Comparison of ENCODE assay signal across 1 fruit fly cellular context in the genomic region with DNA sequence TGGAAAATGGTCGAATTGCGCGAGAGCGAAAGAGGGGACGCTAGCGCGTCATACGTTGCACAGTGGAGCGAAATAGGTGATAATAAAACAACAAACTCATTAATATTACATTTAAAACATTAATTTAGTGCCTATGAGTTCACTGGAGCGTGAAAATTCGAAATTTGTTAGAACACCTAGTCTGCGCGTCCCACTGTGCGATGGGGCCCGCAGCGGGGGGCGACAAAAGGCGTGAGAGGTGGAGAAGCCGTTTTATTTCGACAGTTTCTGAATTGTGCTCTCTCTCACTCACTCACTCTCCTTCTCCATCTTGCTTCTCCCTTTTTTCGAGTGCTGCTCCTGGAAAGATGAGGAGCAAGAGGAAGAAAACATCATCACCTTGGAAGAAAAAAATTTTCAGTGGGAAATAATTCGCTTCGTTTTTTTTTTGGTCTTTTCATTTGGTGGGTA.
TF ChIP-seq lines count a peak whose summit lies in the region.

No protein-coding gene starts in this region.

TF ChIP-seq in whole organism, embryonic, 481 proteins besides CTCF, POLR2A, EP300 and RAD21 (continued from another document and continues in another):
- peak; percentile 92 for TF ChIP-seq Oli (tag; optimal IDR thresholded peaks at IDR 0.05; lab: Kevin White, UChicago)
- TF ChIP-seq Kr (GFP tag; optimal IDR thresholded peaks at IDR 0.05; lab: Kevin White, UChicago), result peak; percentile 40
- TF ChIP-seq fd102C (GFP tag; optimal IDR thresholded peaks at IDR 0.05; lab: Kevin White, UChicago), result peak; percentile 40
- peak; percentile 90 for TF ChIP-seq vfl (GFP tag; optimal IDR thresholded peaks at IDR 0.05; lab: Kevin White, UChicago)
- TF ChIP-seq CG14014 (GFP tag; IDR thresholded peaks at IDR 0.05; lab: Robert Waterston, UW), result peak; percentile 97
- TF ChIP-seq inv (GFP tag; IDR thresholded peaks at IDR 0.05; lab: Robert Waterston, UW; ENCODE audit: partially characterized antibody), result peak; percentile 50
- peak; percentile 94 for TF ChIP-seq CG7839 (tag; optimal IDR thresholded peaks at IDR 0.05; lab: Kevin White, UChicago)
- peak; percentile 90 for TF ChIP-seq CG8089 (GFP tag; optimal IDR thresholded peaks at IDR 0.05; lab: Kevin White, UChicago)
- peak; percentile 72 for TF ChIP-seq CkIIα-i1 (GFP tag; IDR thresholded peaks at IDR 0.05; lab: Robert Waterston, UW)
- peak; percentile 96 for TF ChIP-seq CG11695 (GFP tag; IDR thresholded peaks at IDR 0.05; lab: Robert Waterston, UW)
- TF ChIP-seq ttk (GFP tag; IDR thresholded peaks at IDR 0.05; lab: Robert Waterston, UW), result peak; percentile 96
- peak; percentile 89 for TF ChIP-seq Usf (GFP tag; optimal IDR thresholded peaks at IDR 0.05; lab: Kevin White, UChicago)
- TF ChIP-seq CG2129 (GFP tag; IDR thresholded peaks at IDR 0.05; lab: Robert Waterston, UW; ENCODE audit: partially characterized antibody), result no peak
- TF ChIP-seq ranshi (GFP tag; IDR thresholded peaks at IDR 0.05; lab: Robert Waterston, UW), result peak; percentile 97
- TF ChIP-seq sisA (GFP tag; IDR thresholded peaks at IDR 0.05; lab: Robert Waterston, UW), result peak; percentile 98
- TF ChIP-seq bsh (GFP tag; optimal IDR thresholded peaks at IDR 0.05; lab: Kevin White, UChicago), result peak; percentile 88 to 91
- TF ChIP-seq Camta (GFP tag; optimal IDR thresholded peaks at IDR 0.05; lab: Kevin White, UChicago), result peak; percentile 94
- peak; percentile 91 for TF ChIP-seq CrebB (tag; optimal IDR thresholded peaks at IDR 0.05; lab: Kevin White, UChicago)
- TF ChIP-seq slou (GFP tag; optimal IDR thresholded peaks at IDR 0.05; lab: Kevin White, UChicago), result peak; percentile 84
- TF ChIP-seq cad (GFP tag; optimal IDR thresholded peaks at IDR 0.05; lab: Kevin White, UChicago), result no peak
- peak; percentile 96 for TF ChIP-seq CG11247 (GFP tag; IDR thresholded peaks at IDR 0.05; lab: Robert Waterston, UW)
- peak; percentile 57 for TF ChIP-seq CG13287 (GFP tag; IDR thresholded peaks at IDR 0.05; lab: Robert Waterston, UW; ENCODE audit: partially characterized antibody)
- TF ChIP-seq Nf-YB (GFP tag; optimal IDR thresholded peaks at IDR 0.05; lab: Kevin White, UChicago), result peak; percentile 76
- peak; percentile 86 for TF ChIP-seq CG11398 (GFP tag; optimal IDR thresholded peaks at IDR 0.05; lab: Kevin White, UChicago)
- peak; percentile 79 for TF ChIP-seq CG2202 (tag; optimal IDR thresholded peaks at IDR 0.05; lab: Kevin White, UChicago)
- peak; percentile 76 for TF ChIP-seq Fer2 (tag; optimal IDR thresholded peaks at IDR 0.05; lab: Kevin White, UChicago)
- TF ChIP-seq Poxn (GFP tag; IDR thresholded peaks at IDR 0.05; lab: Robert Waterston, UW), result peak; percentile 81
- peak; percentile 82 for TF ChIP-seq eyg (GFP tag; optimal IDR thresholded peaks at IDR 0.05; lab: Kevin White, UChicago)
- TF ChIP-seq crc (GFP tag; optimal IDR thresholded peaks at IDR 0.05; lab: Kevin White, UChicago), result peak; percentile 91
- peak; percentile 88 for TF ChIP-seq ac (GFP tag; optimal IDR thresholded peaks at IDR 0.05; lab: Kevin White, UChicago)
- TF ChIP-seq CG9727 (GFP tag; optimal IDR thresholded peaks at IDR 0.05; lab: Kevin White, UChicago), result peak; percentile 95
- no peak for TF ChIP-seq Lpt (GFP tag; optimal IDR thresholded peaks at IDR 0.05; lab: Kevin White, UChicago)
- TF ChIP-seq Dll (GFP tag; IDR thresholded peaks at IDR 0.05; lab: Robert Waterston, UW; ENCODE audit: partially characterized antibody), result peak; percentile 21; the same call in 2 of the 4 replicates
- peak; percentile 88 for TF ChIP-seq CG13894 (tag; optimal IDR thresholded peaks at IDR 0.05; lab: Kevin White, UChicago)
- no peak for TF ChIP-seq CG8478 (optimal IDR thresholded peaks at IDR 0.05; lab: Kevin White, UChicago)
- peak; percentile 47; the same call in 1 of the 2 replicates for TF ChIP-seq bbx (GFP tag; IDR thresholded peaks at IDR 0.05; lab: Robert Waterston, UW; ENCODE audit: partially characterized antibody)
- TF ChIP-seq Xrp1 (GFP tag; IDR thresholded peaks at IDR 0.05; lab: Robert Waterston, UW), result peak; percentile 98
- TF ChIP-seq CG10431 (GFP tag; optimal IDR thresholded peaks at IDR 0.05; lab: Kevin White, UChicago), result peak; percentile 75
- TF ChIP-seq H15 (GFP tag; IDR thresholded peaks at IDR 0.05; lab: Robert Waterston, UW), result peak; percentile 96
- TF ChIP-seq Hand (GFP tag; optimal IDR thresholded peaks at IDR 0.05; lab: Kevin White, UChicago), result peak; percentile 94
- peak; percentile 91 for TF ChIP-seq nau (GFP tag; optimal IDR thresholded peaks at IDR 0.05; lab: Kevin White, UChicago)
- peak; percentile 93 for TF ChIP-seq CG16863 (GFP tag; optimal IDR thresholded peaks at IDR 0.05; lab: Kevin White, UChicago)
- TF ChIP-seq CG30020 (tag; optimal IDR thresholded peaks at IDR 0.05; lab: Kevin White, UChicago), result peak; percentile 57
- peak; percentile 92 for TF ChIP-seq MBD-R2 (GFP tag; IDR thresholded peaks at IDR 0.05; lab: Robert Waterston, UW)
- peak in 1 of 2 experiments; percentile 15 for TF ChIP-seq Trl (optimal IDR thresholded peaks at IDR 0.05; lab: Kevin White, UChicago)
- peak; percentile 96 for TF ChIP-seq Trl (GFP tag; optimal IDR thresholded peaks at IDR 0.05; lab: Kevin White, UChicago)
- TF ChIP-seq sc (optimal IDR thresholded peaks at IDR 0.05; lab: Kevin White, UChicago), result no peak
- TF ChIP-seq sc (GFP tag; optimal IDR thresholded peaks at IDR 0.05; lab: Kevin White, UChicago), result peak; percentile 80
- TF ChIP-seq Dek (tag; optimal IDR thresholded peaks at IDR 0.05; lab: Kevin White, UChicago), result peak; percentile 85
- TF ChIP-seq kni (GFP tag; optimal IDR thresholded peaks at IDR 0.05; lab: Kevin White, UChicago), result peak; percentile 95
- no peak for TF ChIP-seq usp (GFP tag; optimal IDR thresholded peaks at IDR 0.05; lab: Kevin White, UChicago)
- peak; percentile 86 for TF ChIP-seq CG18764 (GFP tag; optimal IDR thresholded peaks at IDR 0.05; lab: Kevin White, UChicago)
- peak; percentile 80 for TF ChIP-seq sima (GFP tag; optimal IDR thresholded peaks at IDR 0.05; lab: Kevin White, UChicago)
- peak; percentile 88 for TF ChIP-seq Doc2 (GFP tag; IDR thresholded peaks at IDR 0.05; lab: Robert Waterston, UW)
- TF ChIP-seq ap (GFP tag; IDR thresholded peaks at IDR 0.05; lab: Robert Waterston, UW), result peak; percentile 96
- TF ChIP-seq HHEX (GFP tag; optimal IDR thresholded peaks at IDR 0.05; lab: Kevin White, UChicago), result peak; percentile 95
- peak; percentile 92 for TF ChIP-seq dmrt99B (tag; optimal IDR thresholded peaks at IDR 0.05; lab: Kevin White, UChicago)
- peak; percentile 91 for TF ChIP-seq CG17361 (GFP tag; IDR thresholded peaks at IDR 0.05; lab: Robert Waterston, UW)
- 0 out of 3 replicates have a peak, but pooled peaks have one; percentile 55 for TF ChIP-seq mld (GFP tag; IDR thresholded peaks at IDR 0.05; lab: Robert Waterston, UW; ENCODE audit: partially characterized antibody)
- TF ChIP-seq rib (GFP tag; IDR thresholded peaks at IDR 0.05; lab: Robert Waterston, UW), result peak; percentile 96
- peak; percentile 56; the same call in 1 of the 2 replicates for TF ChIP-seq CG42726 (GFP tag; IDR thresholded peaks at IDR 0.05; lab: Robert Waterston, UW; ENCODE audit: partially characterized antibody)
- peak; percentile 59 for TF ChIP-seq trem (tag; optimal IDR thresholded peaks at IDR 0.05; lab: Kevin White, UChicago)
- TF ChIP-seq vvl (GFP tag; IDR thresholded peaks at IDR 0.05; lab: Robert Waterston, UW), result peak; percentile 99
- peak; percentile 98 for TF ChIP-seq zfh1 (GFP tag; IDR thresholded peaks at IDR 0.05; lab: Robert Waterston, UW)
- peak; percentile 46; the same call in 1 of the 2 replicates for TF ChIP-seq Bgb (GFP tag; IDR thresholded peaks at IDR 0.05; lab: Robert Waterston, UW; ENCODE audit: partially characterized antibody)
- TF ChIP-seq CG11093 (GFP tag; IDR thresholded peaks at IDR 0.05; lab: Robert Waterston, UW), result peak; percentile 95
- TF ChIP-seq Atf-2 (GFP tag; optimal IDR thresholded peaks at IDR 0.05; lab: Kevin White, UChicago), result peak; percentile 93
- TF ChIP-seq B-H1 (GFP tag; IDR thresholded peaks at IDR 0.05; lab: Robert Waterston, UW), result peak; percentile 95
- TF ChIP-seq CG1024 (GFP tag; IDR thresholded peaks at IDR 0.05; lab: Robert Waterston, UW), result peak; percentile 92
- TF ChIP-seq CG10565 (GFP tag; optimal IDR thresholded peaks at IDR 0.05; lab: Kevin White, UChicago), result peak; percentile 87
- TF ChIP-seq ash1 (GFP tag; optimal IDR thresholded peaks at IDR 0.05; lab: Kevin White, UChicago), result peak; percentile 73
- TF ChIP-seq CG13624 (GFP tag; optimal IDR thresholded peaks at IDR 0.05; lab: Kevin White, UChicago), result peak; percentile 96
- no peak for TF ChIP-seq hkb (optimal IDR thresholded peaks at IDR 0.05; lab: Kevin White, UChicago)
- TF ChIP-seq hkb (GFP tag; IDR thresholded peaks at IDR 0.05; lab: Robert Waterston, UW), result peak; percentile 98
- peak; percentile 96 for TF ChIP-seq CG10366 (GFP tag; IDR thresholded peaks at IDR 0.05; lab: Robert Waterston, UW)
- TF ChIP-seq Ada2b (GFP tag; IDR thresholded peaks at IDR 0.05; lab: Robert Waterston, UW), result peak; percentile 97
- peak; percentile 86 for TF ChIP-seq fd64A (GFP tag; optimal IDR thresholded peaks at IDR 0.05; lab: Kevin White, UChicago)
- peak; percentile 98 for TF ChIP-seq otp (GFP tag; IDR thresholded peaks at IDR 0.05; lab: Robert Waterston, UW)
- TF ChIP-seq tna (GFP tag; IDR thresholded peaks at IDR 0.05; lab: Robert Waterston, UW; ENCODE audit: partially characterized antibody), result peak; percentile 47; the same call in 1 of the 2 replicates
- TF ChIP-seq Tbp (GFP tag; optimal IDR thresholded peaks at IDR 0.05; lab: Kevin White, UChicago), result no peak
- peak; percentile 99 for TF ChIP-seq Ets65A (GFP tag; lab: Kevin White, UChicago)
- peak; percentile 99 for TF ChIP-seq Med (GFP tag; lab: Kevin White, UChicago)
- peak; percentile 95 for TF ChIP-seq Mrtf (GFP tag; IDR thresholded peaks at IDR 0.05; lab: Robert Waterston, UW)
- TF ChIP-seq lilli (GFP tag; optimal IDR thresholded peaks at IDR 0.05; lab: Kevin White, UChicago), result peak; percentile 97
- peak; percentile 91 for TF ChIP-seq bowl (GFP tag; IDR thresholded peaks at IDR 0.05; lab: Robert Waterston, UW)
- peak; percentile 49 for TF ChIP-seq CG9797 (GFP tag; optimal IDR thresholded peaks at IDR 0.05; lab: Kevin White, UChicago)
- peak; percentile 97 for TF ChIP-seq stc (GFP tag; IDR thresholded peaks at IDR 0.05; lab: Robert Waterston, UW)
- peak; percentile 87 for TF ChIP-seq Neu2 (GFP tag; optimal IDR thresholded peaks at IDR 0.05; lab: Kevin White, UChicago; ENCODE audit: borderline replicate concordance)
- TF ChIP-seq jigr1 (GFP tag; IDR thresholded peaks at IDR 0.05; lab: Robert Waterston, UW), result peak; percentile 93
- peak; percentile 94 for TF ChIP-seq pnt (GFP tag; optimal IDR thresholded peaks at IDR 0.05; lab: Kevin White, UChicago)
- peak; percentile 32 for TF ChIP-seq HLHmδ (GFP tag; optimal IDR thresholded peaks at IDR 0.05; lab: Kevin White, UChicago)
- peak; percentile 92 for TF ChIP-seq mirr (GFP tag; optimal IDR thresholded peaks at IDR 0.05; lab: Kevin White, UChicago)
- peak; percentile 90 for TF ChIP-seq CG31441 (GFP tag; IDR thresholded peaks at IDR 0.05; lab: Robert Waterston, UW)
- peak; percentile 89 for TF ChIP-seq CG1602 (GFP tag; optimal IDR thresholded peaks at IDR 0.05; lab: Kevin White, UChicago)
- peak; percentile 68 for TF ChIP-seq knrl (GFP tag; IDR thresholded peaks at IDR 0.05; lab: Robert Waterston, UW; ENCODE audit: partially characterized antibody)
- TF ChIP-seq dmrt11E (tag; optimal IDR thresholded peaks at IDR 0.05; lab: Kevin White, UChicago), result peak; percentile 87
- peak; percentile 75 for TF ChIP-seq twi (tag; optimal IDR thresholded peaks at IDR 0.05; lab: Kevin White, UChicago)
- TF ChIP-seq run (tag; optimal IDR thresholded peaks at IDR 0.05; lab: Kevin White, UChicago), result peak; percentile 78
- TF ChIP-seq CG31365 (tag; optimal IDR thresholded peaks at IDR 0.05; lab: Kevin White, UChicago), result peak; percentile 83
- peak; percentile 89 for TF ChIP-seq CG10654 (GFP tag; optimal IDR thresholded peaks at IDR 0.05; lab: Kevin White, UChicago)
- peak; percentile 90 for TF ChIP-seq tup (GFP tag; optimal IDR thresholded peaks at IDR 0.05; lab: Kevin White, UChicago)
- peak; percentile 91 for TF ChIP-seq CG11085 (GFP tag; IDR thresholded peaks at IDR 0.05; lab: Robert Waterston, UW)
- TF ChIP-seq mam (GFP tag; optimal IDR thresholded peaks at IDR 0.05; lab: Kevin White, UChicago), result peak; percentile 95
- TF ChIP-seq Hmr (GFP tag; optimal IDR thresholded peaks at IDR 0.05; lab: Kevin White, UChicago), result peak; percentile 97
- peak; percentile 95 for TF ChIP-seq CG9932 (GFP tag; IDR thresholded peaks at IDR 0.05; lab: Robert Waterston, UW)
- no peak for TF ChIP-seq br (optimal IDR thresholded peaks at IDR 0.05; lab: Kevin White, UChicago)
- TF ChIP-seq H2.0 (GFP tag; IDR thresholded peaks at IDR 0.05; lab: Robert Waterston, UW), result peak; percentile 96
- peak; percentile 88 for TF ChIP-seq CG10274 (GFP tag; optimal IDR thresholded peaks at IDR 0.05; lab: Kevin White, UChicago)
- peak; percentile 93 for TF ChIP-seq gem (tag; optimal IDR thresholded peaks at IDR 0.05; lab: Kevin White, UChicago)
- peak; percentile 94 for TF ChIP-seq CG1647 (GFP tag; optimal IDR thresholded peaks at IDR 0.05; lab: Kevin White, UChicago)
- peak; percentile 95 for TF ChIP-seq Xbp1 (GFP tag; optimal IDR thresholded peaks at IDR 0.05; lab: Kevin White, UChicago)
- TF ChIP-seq CG10959 (GFP tag; IDR thresholded peaks at IDR 0.05; lab: Robert Waterston, UW), result peak; percentile 94
- peak; percentile 96 for TF ChIP-seq CG6813 (GFP tag; optimal IDR thresholded peaks at IDR 0.05; lab: Kevin White, UChicago)
- peak; percentile 89 for TF ChIP-seq odd (GFP tag; optimal IDR thresholded peaks at IDR 0.05; lab: Kevin White, UChicago)
- peak; percentile 93 for TF ChIP-seq sens-2 (GFP tag; IDR thresholded peaks at IDR 0.05; lab: Robert Waterston, UW)
- peak; percentile 78 for TF ChIP-seq D19A (tag; optimal IDR thresholded peaks at IDR 0.05; lab: Kevin White, UChicago)
- peak; percentile 77 for TF ChIP-seq CG33557 (GFP tag; optimal IDR thresholded peaks at IDR 0.05; lab: Kevin White, UChicago)
- TF ChIP-seq CG13123 (GFP tag; optimal IDR thresholded peaks at IDR 0.05; lab: Kevin White, UChicago), result peak; percentile 64
- TF ChIP-seq CG18262 (tag; optimal IDR thresholded peaks at IDR 0.05; lab: Kevin White, UChicago), result peak; percentile 90
- peak; percentile 94 for TF ChIP-seq Dip3 (GFP tag; optimal IDR thresholded peaks at IDR 0.05; lab: Kevin White, UChicago)
- TF ChIP-seq CG4424 (GFP tag; optimal IDR thresholded peaks at IDR 0.05; lab: Kevin White, UChicago), result peak; percentile 92
- TF ChIP-seq CG16813 (GFP tag; IDR thresholded peaks at IDR 0.05; lab: Robert Waterston, UW; ENCODE audit: partially characterized antibody), result peak; percentile 37; the same call in 2 of the 3 replicates
- TF ChIP-seq bab2 (GFP tag; optimal IDR thresholded peaks at IDR 0.05; lab: Kevin White, UChicago), result peak; percentile 94
- peak; percentile 27 to 80 for TF ChIP-seq eve (GFP tag; optimal IDR thresholded peaks at IDR 0.05; lab: Kevin White, UChicago)
